Worm (Caenorhabditis elegans): ENCODE measurements around the gene F44E2.8.

The F44E2.8 gene

DNA sequence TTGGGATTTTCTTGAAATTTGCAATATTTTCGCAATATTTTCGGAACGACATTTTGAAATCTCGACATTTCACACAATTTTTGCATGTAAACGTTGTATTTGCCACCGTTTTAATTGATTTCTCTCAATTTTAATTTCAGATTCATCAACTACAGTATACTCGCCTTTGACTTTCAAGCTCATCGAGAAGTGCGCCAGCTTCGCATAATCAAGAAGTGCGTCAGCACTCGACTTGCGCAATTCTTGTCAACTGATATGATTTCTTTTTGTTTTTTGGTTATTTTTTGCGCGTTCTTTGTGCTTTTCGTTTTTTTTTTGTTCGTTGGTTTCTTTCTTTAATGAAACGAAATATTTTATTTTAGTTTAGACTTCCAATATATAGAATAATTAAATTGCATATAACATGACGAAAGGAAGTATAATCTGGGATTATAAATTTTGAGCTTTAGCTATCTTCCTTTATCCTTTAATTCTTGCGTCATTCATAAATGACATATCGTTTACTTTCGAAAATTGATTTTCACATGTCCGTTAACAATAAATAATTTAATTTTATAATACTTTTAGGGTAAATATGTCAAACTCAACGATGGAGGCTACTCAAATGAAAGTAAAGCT is 37.6 kb upstream of the F44E2.8 start, which contains the start of gene famh-136 (continued):
- TF ChIP-seq fos-1 (tag; optimal IDR thresholded peaks at IDR 0.05) (peak; percentile 35), Y5F2A.4 (GFP tag; optimal IDR thresholded peaks at IDR 0.05) (no peak), R02D3.7 (tag; optimal IDR thresholded peaks at IDR 0.05) (no peak), daf-12 (tag; optimal IDR thresholded peaks at IDR 0.05) (no peak), T20F7.1 (GFP tag; optimal IDR thresholded peaks at IDR 0.05) (peak; percentile 82), nhr-111 (GFP tag; optimal IDR thresholded peaks at IDR 0.05) (no peak), hlh-11 (tag; optimal IDR thresholded peaks at IDR 0.05) (peak; percentile 91)

ce11 chrIII:8886309-8886708 is 36.6 kb upstream of the F44E2.8 start:
- TF ChIP-seq lim-7 (GFP tag; IDR thresholded peaks at IDR 0.05) (no peak), hlh-30 (tag; optimal IDR thresholded peaks at IDR 0.05; ENCODE audit: insufficient read depth) (peak; percentile 40), hmg-1.1 (GFP tag; IDR thresholded peaks at IDR 0.05) (peak; percentile 24; the same call in 1 of the 2 replicates), unc-62 (GFP tag; optimal IDR thresholded peaks at IDR 0.05 in 1 of 2) (peak in 1 of 2 experiments; percentile 55), unc-62 (tag; optimal IDR thresholded peaks at IDR 0.05) (no peak), mep-1 (tag; optimal IDR thresholded peaks at IDR 0.05) (peak; percentile 20), nhr-42 (GFP tag; IDR thresholded peaks at IDR 0.05) (no peak), nhr-111 (GFP tag; optimal IDR thresholded peaks at IDR 0.05) (no peak), nhr-102 (tag; optimal IDR thresholded peaks at IDR 0.05) (no peak), nhr-76 (tag; optimal IDR thresholded peaks at IDR 0.05) (no peak), ceh-32 (tag; optimal IDR thresholded peaks at IDR 0.05; ENCODE audit: poor library complexity) (no peak), rbr-2 (tag; optimal IDR thresholded peaks at IDR 0.05) (peak; percentile 33), dve-1 (tag; optimal IDR thresholded peaks at IDR 0.05; ENCODE audit: insufficient read depth) (peak; percentile 16), lsy-2 (tag; optimal IDR thresholded peaks at IDR 0.05) (peak in 1 of 2 experiments; percentile 32)

DNA sequence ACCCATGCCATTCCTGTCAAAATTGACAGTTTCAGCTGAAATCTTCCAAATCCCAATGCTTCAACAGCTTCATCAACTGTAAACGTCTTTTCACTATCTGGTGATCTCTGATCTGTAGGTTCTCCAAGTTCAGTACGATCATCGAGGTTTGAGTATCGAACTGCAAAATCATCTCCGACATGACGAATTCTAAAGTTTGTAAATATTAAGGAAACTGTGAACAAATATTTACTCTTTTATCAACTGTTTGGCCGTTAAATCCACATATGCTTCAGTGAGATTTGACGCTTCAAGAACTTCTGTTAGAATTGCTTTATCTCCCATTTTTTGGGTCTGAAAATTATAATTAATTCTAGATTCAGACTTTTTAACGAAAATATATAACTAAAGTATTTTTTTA is 35.5 kb upstream of the F44E2.8 start, which contains the start of gene svop-1:
Gene svop-1 (minus strand): TSS at position 339 of the 400 bp plus-strand sequence.
- no peak for TF ChIP-seq nhr-102 (tag; optimal IDR thresholded peaks at IDR 0.05)
- no peak for TF ChIP-seq mdt-29 (GFP tag; IDR thresholded peaks at IDR 0.05)
- TF ChIP-seq ZK546.5 (tag; optimal IDR thresholded peaks at IDR 0.05), result no peak
- no peak for TF ChIP-seq mxl-3 (GFP tag; optimal IDR thresholded peaks at IDR 0.05)
- TF ChIP-seq unc-62 (GFP tag; optimal IDR thresholded peaks at IDR 0.05 in 1 of 2), result peak in 1 of 2 experiments; percentile 7
- TF ChIP-seq unc-62 (tag; optimal IDR thresholded peaks at IDR 0.05), result no peak

- TF ChIP-seq set-16 (GFP tag; IDR thresholded peaks at IDR 0.05), result no peak
- no peak for TF ChIP-seq F26F4.8 (GFP tag; conservative IDR thresholded peaks at IDR 0.05)
- no peak for TF ChIP-seq ZK337.2 (GFP tag; IDR thresholded peaks at IDR 0.05)
- TF ChIP-seq zip-2 (tag; optimal IDR thresholded peaks at IDR 0.05), result no peak
- no peak for TF ChIP-seq zfp-3 (GFP tag; conservative IDR thresholded peaks at IDR 0.05)
- no peak for TF ChIP-seq saeg-2 (GFP tag; IDR thresholded peaks at IDR 0.05)
- no peak for TF ChIP-seq dmd-6 (GFP tag; IDR thresholded peaks at IDR 0.05)
- TF ChIP-seq unc-62 (GFP tag; optimal IDR thresholded peaks at IDR 0.05 in 1 of 2), result peak in 1 of 2 experiments; percentile 74
- TF ChIP-seq unc-62 (tag; optimal IDR thresholded peaks at IDR 0.05), result no peak
- TF ChIP-seq lin-1 (GFP tag; IDR thresholded peaks at IDR 0.05), result no peak
- TF ChIP-seq Y75B8A.6 (GFP tag; IDR thresholded peaks at IDR 0.05), result no peak
- TF ChIP-seq aha-1 (tag), result peak; percentile 55
- TF ChIP-seq jun-1 (tag; optimal IDR thresholded peaks at IDR 0.05), result no peak
- no peak for TF ChIP-seq daf-16 (GFP tag; optimal IDR thresholded peaks at IDR 0.05)
- TF ChIP-seq daf-16 (tag; optimal IDR thresholded peaks at IDR 0.05), result no peak
- no peak for TF ChIP-seq T26A8.4 (GFP tag; IDR thresholded peaks at IDR 0.05)
Measured at ce11 chrIII:8882333-8882732, 32.7 kb upstream of the F44E2.8 start.
